Worm (Caenorhabditis elegans) whole organism, early embryonic: ENCODE data around the gene F53A10.2.

Experiments used
- ama-1 ChIP-seq: fragments of 150-350 bp; optimal IDR thresholded peaks from 2 replicates; lab custom pipeline; 2014
- flt-1 ChIP-seq: fragments of 200-800 bp; sonication (Bioruptor generic); IDR thresholded peaks from 2 replicates; pipeline ENCODE4 v1.3.6; 2022; ENCODE audit warnings: missing genetic modification characterization, missing compliant biosample characterization

ce11 chrII:1149390-1149789 lies 47.8 kb upstream of the F53A10.2 start:
- TF ChIP-seq ama-1 (lab: Kevin White, UChicago) (no peak), flt-1 (no peak)
